Worm (Caenorhabditis elegans) whole organism, midembryonic: ENCODE data around the gene C14A6.3.

Experiments used
- T22C8.4 ChIP-seq: fragments of 200-800 bp; sonication (Bioruptor generic); IDR thresholded peaks from 2 replicates; pipeline ENCODE4 v1.3.6; 2022; ENCODE audit warnings: missing genetic modification characterization, missing compliant biosample characterization
- cog-1 ChIP-seq: sonication (generic microtip); optimal IDR thresholded peaks from 2 replicates; lab custom pipeline; 2016; ENCODE audit warnings: missing genetic modification characterization, missing compliant biosample characterization
- flt-1 ChIP-seq: fragments of 200-800 bp; sonication (Bioruptor generic); IDR thresholded peaks from 2 replicates; pipeline ENCODE4 v1.3.6; 2022; ENCODE audit warnings: missing genetic modification characterization, missing compliant biosample characterization
- klf-2 ChIP-seq: fragments of 200-800 bp; sonication (Bioruptor generic); conservative IDR thresholded peaks from 2 replicates; pipeline ENCODE4 v1.3.6; 2022; ENCODE audit warnings: missing genetic modification reagents, missing genetic modification characterization, missing compliant biosample characterization
- med-1 ChIP-seq: sonication (generic microtip); optimal IDR thresholded peaks from 2 replicates; lab custom pipeline; 2017; ENCODE audit warnings: missing genetic modification characterization, mild to moderate bottlenecking, missing compliant biosample characterization, antibody characterized with exemption, missing genetic modification reagents; ENCODE audit not compliant: insufficient read depth
- ref-1 ChIP-seq: fragments of 200-800 bp; sonication (Bioruptor generic); conservative IDR thresholded peaks from 2 replicates; pipeline ENCODE4 v1.3.6; 2022; ENCODE audit warnings: missing genetic modification reagents, missing genetic modification characterization, missing compliant biosample characterization
- tab-1 ChIP-seq: fragments of 200-800 bp; sonication (Bioruptor generic); IDR thresholded peaks from 2 replicates; pipeline ENCODE4 v1.3.6; 2022; ENCODE audit warnings: missing genetic modification characterization, missing compliant biosample characterization
- ztf-23 ChIP-seq: fragments of 200-800 bp; sonication (Bioruptor generic); IDR thresholded peaks from 2 replicates; pipeline ENCODE4 v1.3.6; 2022; ENCODE audit warnings: missing genetic modification reagents, missing genetic modification characterization, missing compliant biosample characterization
- ztf-29 ChIP-seq: fragments of 200-800 bp; sonication (Bioruptor generic); IDR thresholded peaks from 2 replicates; pipeline ENCODE4 v1.3.6; 2022; ENCODE audit warnings: missing genetic modification reagents, missing genetic modification characterization, missing compliant biosample characterization

The C14A6.3 gene

ce11 chrV:18174951-18175350, 28.8 kb downstream of the C14A6.3 start:
- 0 out of 2 replicates have a peak, but pooled peaks have one; percentile 47 for TF ChIP-seq ztf-23 (GFP tag; lab: Robert Waterston, UW)
- 0 out of 2 replicates have a peak, but pooled peaks have one; percentile 28 for TF ChIP-seq T22C8.4

ce11 chrV:18178659-18179058, 32.5 kb downstream of the C14A6.3 start, which contains the start of gene C31G12.4:
C31G12.4 (minus strand) TSS chrV:18178759.
- TF ChIP-seq tab-1 (GFP tag; lab: Robert Waterston, UW) (no peak), ref-1 (no peak), cog-1 (tag; lab: Kevin White, UChicago) (no peak), flt-1 (no peak), ztf-23 (GFP tag; lab: Robert Waterston, UW) (no peak), T22C8.4 (no peak), klf-2 (no peak)

- TF ChIP-seq ztf-23 (GFP tag; lab: Robert Waterston, UW), result no peak
- TF ChIP-seq T22C8.4, result no peak
- no peak for TF ChIP-seq cog-1 (tag; lab: Kevin White, UChicago)
- TF ChIP-seq ref-1, result no peak
- no peak for TF ChIP-seq flt-1
- no peak for TF ChIP-seq klf-2
- TF ChIP-seq ztf-29 (GFP tag; lab: Robert Waterston, UW), result no peak
- TF ChIP-seq tab-1 (GFP tag; lab: Robert Waterston, UW), result no peak
- no peak for TF ChIP-seq med-1 (GFP tag; lab: Kevin White, UChicago)
Observed at ce11 chrV:18179663-18180062, 33.5 kb downstream of the C14A6.3 start, which contains the start of gene C31G12.1. C31G12.1 (plus strand) TSS chrV:18179963.

ce11 chrV:18184910-18185309, 38.7 kb downstream of the C14A6.3 start, which contains the start of gene C31G12.3:
C31G12.3 (plus strand) TSS chrV:18185210.
- TF ChIP-seq tab-1 (GFP tag; lab: Robert Waterston, UW) (no peak), ref-1 (no peak), ztf-29 (GFP tag; lab: Robert Waterston, UW) (no peak), klf-2 (no peak)

ce11 chrV:18188328-18188727, 42.2 kb downstream of the C14A6.3 start, which contains the start of gene clec-245:
clec-245 (minus strand) TSS chrV:18188428.
- TF ChIP-seq ztf-23 (GFP tag; lab: Robert Waterston, UW), result no peak
- no peak for TF ChIP-seq med-1 (GFP tag; lab: Kevin White, UChicago)
- no peak for TF ChIP-seq T22C8.4
- TF ChIP-seq ref-1, result no peak
- TF ChIP-seq cog-1 (tag; lab: Kevin White, UChicago), result no peak

- no peak for TF ChIP-seq med-1 (GFP tag; lab: Kevin White, UChicago)
Observed at ce11 chrV:18189181-18189580, 43.0 kb downstream of the C14A6.3 start, which contains the start of gene clec-246. clec-246 (plus strand) TSS chrV:18189481.

ce11 chrV:18191128-18191527, 45.0 kb downstream of the C14A6.3 start, which contains the start of gene clec-42:
clec-42 (plus strand) TSS chrV:18191412.
- TF ChIP-seq ztf-29 (GFP tag; lab: Robert Waterston, UW), result no peak
- no peak for TF ChIP-seq ztf-23 (GFP tag; lab: Robert Waterston, UW)
- TF ChIP-seq med-1 (GFP tag; lab: Kevin White, UChicago), result no peak
- no peak for TF ChIP-seq flt-1
- TF ChIP-seq cog-1 (tag; lab: Kevin White, UChicago), result no peak

ce11 chrV:18195006-18195405, 48.8 kb downstream of the C14A6.3 start, which contains the start of gene F16H6.3:
F16H6.3 (plus strand) TSS chrV:18195306.
- TF ChIP-seq tab-1 (GFP tag; lab: Robert Waterston, UW), result no peak
- no peak for TF ChIP-seq klf-2
- no peak for TF ChIP-seq ref-1
- TF ChIP-seq cog-1 (tag; lab: Kevin White, UChicago), result no peak
- no peak for TF ChIP-seq ztf-29 (GFP tag; lab: Robert Waterston, UW)
